Worm (Caenorhabditis elegans) whole organism, early embryonic: Measurements from ENCODE around the gene K10G9.2.

Experiments
- B0310.2 ChIP-seq: sonication (generic microtip); optimal IDR thresholded peaks from 2 replicates; lab custom pipeline; 2016; ENCODE audit warnings: mild to moderate bottlenecking, missing genetic modification characterization, missing compliant biosample characterization
- aly-1 ChIP-seq: sonication (generic microtip); optimal IDR thresholded peaks from 2 replicates; lab custom pipeline; 2016; ENCODE audit warnings: missing genetic modification characterization, missing compliant biosample characterization
- ama-1 ChIP-seq: fragments of 150-350 bp; optimal IDR thresholded peaks from 2 replicates; lab custom pipeline; 2014
- ceh-13 ChIP-seq: fragments of 200-800 bp; sonication (Bioruptor generic); optimal IDR thresholded peaks from 2 replicates; lab custom pipeline; 2018; ENCODE audit warnings: mild to moderate bottlenecking, missing genetic modification characterization, missing compliant biosample characterization
- hmg-4 ChIP-seq: fragments of 200-800 bp; sonication (Bioruptor generic); optimal IDR thresholded peaks from 2 replicates; lab custom pipeline; 2018; ENCODE audit warnings: mild to moderate bottlenecking, missing genetic modification characterization, missing compliant biosample characterization
- sea-1 ChIP-seq: fragments of 200-800 bp; sonication (Bioruptor generic); conservative IDR thresholded peaks from 2 replicates; pipeline ENCODE4 v1.3.6; 2022; ENCODE audit warnings: missing genetic modification characterization, missing compliant biosample characterization
- tbx-11 ChIP-seq: fragments of 200-800 bp; sonication (Bioruptor generic); IDR thresholded peaks from 2 replicates; pipeline ENCODE4 v1.3.6; 2022; ENCODE audit warnings: missing genetic modification characterization, missing compliant biosample characterization
- tra-4 ChIP-seq: sonication (generic microtip); optimal IDR thresholded peaks from 2 replicates; lab custom pipeline; 2017; ENCODE audit warnings: missing genetic modification characterization, missing compliant biosample characterization

DNA sequence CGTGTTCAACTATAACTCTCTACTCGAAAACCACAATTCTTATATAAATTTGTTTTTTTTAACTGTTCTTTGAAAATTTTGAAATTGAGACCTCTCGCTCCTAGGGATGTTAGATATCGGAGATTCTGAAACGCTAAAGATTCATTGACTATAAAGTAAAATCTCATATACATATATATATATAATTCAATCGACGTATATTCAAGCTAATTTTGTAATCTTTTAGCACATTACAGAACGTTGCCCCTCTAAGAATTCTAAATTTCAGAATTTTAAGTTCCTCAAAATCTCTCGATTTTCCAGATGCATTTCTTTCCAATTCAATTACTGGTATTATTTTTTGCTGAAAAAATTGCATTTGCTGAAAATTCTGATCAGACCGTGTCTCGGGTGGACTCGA is 6.9 kb upstream of the K10G9.2 start, which contains the start of gene pad-2:
- TF ChIP-seq ceh-13 (GFP tag; lab: Kevin White, UChicago): no peak
- TF ChIP-seq aly-1 (tag; lab: Kevin White, UChicago): no peak
- no peak for TF ChIP-seq ama-1 (lab: Kevin White, UChicago)
- no peak for TF ChIP-seq B0310.2 (tag; lab: Kevin White, UChicago)
- no peak for TF ChIP-seq tra-4 (tag; lab: Kevin White, UChicago)
- TF ChIP-seq tbx-11 (GFP tag; lab: Robert Waterston, UW): no peak
- no peak for TF ChIP-seq hmg-4 (GFP tag; lab: Kevin White, UChicago)
- TF ChIP-seq sea-1: no peak
